Worm (Caenorhabditis elegans) whole organism, midembryonic: ENCODE data around the gene C10F3.7.

Experiments
- T22C8.4 ChIP-seq: fragments of 200-800 bp; sonication (Bioruptor generic); IDR thresholded peaks from 2 replicates; pipeline ENCODE4 v1.3.6; 2022; ENCODE audit warnings: missing genetic modification characterization, missing compliant biosample characterization
- cog-1 ChIP-seq: sonication (generic microtip); optimal IDR thresholded peaks from 2 replicates; lab custom pipeline; 2016; ENCODE audit warnings: missing genetic modification characterization, missing compliant biosample characterization
- flt-1 ChIP-seq: fragments of 200-800 bp; sonication (Bioruptor generic); IDR thresholded peaks from 2 replicates; pipeline ENCODE4 v1.3.6; 2022; ENCODE audit warnings: missing genetic modification characterization, missing compliant biosample characterization
- klf-2 ChIP-seq: fragments of 200-800 bp; sonication (Bioruptor generic); conservative IDR thresholded peaks from 2 replicates; pipeline ENCODE4 v1.3.6; 2022; ENCODE audit warnings: missing genetic modification reagents, missing genetic modification characterization, missing compliant biosample characterization
- med-1 ChIP-seq: sonication (generic microtip); optimal IDR thresholded peaks from 2 replicates; lab custom pipeline; 2017; ENCODE audit warnings: missing genetic modification characterization, mild to moderate bottlenecking, missing compliant biosample characterization, antibody characterized with exemption, missing genetic modification reagents; ENCODE audit not compliant: insufficient read depth
- ref-1 ChIP-seq: fragments of 200-800 bp; sonication (Bioruptor generic); conservative IDR thresholded peaks from 2 replicates; pipeline ENCODE4 v1.3.6; 2022; ENCODE audit warnings: missing genetic modification reagents, missing genetic modification characterization, missing compliant biosample characterization
- tab-1 ChIP-seq: fragments of 200-800 bp; sonication (Bioruptor generic); IDR thresholded peaks from 2 replicates; pipeline ENCODE4 v1.3.6; 2022; ENCODE audit warnings: missing genetic modification characterization, missing compliant biosample characterization
- ztf-23 ChIP-seq: fragments of 200-800 bp; sonication (Bioruptor generic); IDR thresholded peaks from 2 replicates; pipeline ENCODE4 v1.3.6; 2022; ENCODE audit warnings: missing genetic modification reagents, missing genetic modification characterization, missing compliant biosample characterization
- ztf-29 ChIP-seq: fragments of 200-800 bp; sonication (Bioruptor generic); IDR thresholded peaks from 2 replicates; pipeline ENCODE4 v1.3.6; 2022; ENCODE audit warnings: missing genetic modification reagents, missing genetic modification characterization, missing compliant biosample characterization

Gene C10F3.7

ce11 chrV:5983380-5983779 is 3.3 kb downstream of the C10F3.7 start, which contains the start of gene dhs-16:
Gene dhs-16, plus strand, starts transcription at chrV:5983745.
- TF ChIP-seq ref-1 (no peak), ztf-29 (no peak), flt-1 (GFP tag; lab: Robert Waterston, UW) (no peak), klf-2 (no peak), med-1 (GFP tag; lab: Kevin White, UChicago) (no peak), ztf-23 (no peak), T22C8.4 (GFP tag; lab: Robert Waterston, UW) (no peak), cog-1 (no peak), tab-1 (GFP tag; lab: Robert Waterston, UW) (no peak)

ce11 chrV:5982722-5983121 is 3.9 kb downstream of the C10F3.7 start:
- TF ChIP-seq med-1 (GFP tag; lab: Kevin White, UChicago) (no peak), ztf-29 (no peak), flt-1 (GFP tag; lab: Robert Waterston, UW) (no peak), klf-2 (no peak), tab-1 (GFP tag; lab: Robert Waterston, UW) (no peak), T22C8.4 (GFP tag; lab: Robert Waterston, UW) (no peak), ref-1 (no peak), cog-1 (no peak), ztf-23 (no peak)

- TF ChIP-seq ref-1 (no peak), flt-1 (GFP tag; lab: Robert Waterston, UW) (no peak), T22C8.4 (GFP tag; lab: Robert Waterston, UW) (no peak), ztf-29 (no peak), klf-2 (no peak), ztf-23 (no peak), cog-1 (no peak), med-1 (GFP tag; lab: Kevin White, UChicago) (no peak), tab-1 (GFP tag; lab: Robert Waterston, UW) (no peak)
Measured at ce11 chrV:5975724-5976123, 10.9 kb downstream of the C10F3.7 start, which contains the start of gene acy-2. Gene acy-2, plus strand, starts transcription at chrV:5976024.

- TF ChIP-seq T22C8.4 (GFP tag; lab: Robert Waterston, UW) (no peak), klf-2 (no peak), ref-1 (no peak), ztf-23 (no peak), flt-1 (GFP tag; lab: Robert Waterston, UW) (no peak)
Measured at ce11 chrV:5973713-5974112, 12.9 kb downstream of the C10F3.7 start.

- TF ChIP-seq T22C8.4 (GFP tag; lab: Robert Waterston, UW) (no peak), ztf-23 (no peak), med-1 (GFP tag; lab: Kevin White, UChicago) (no peak), flt-1 (GFP tag; lab: Robert Waterston, UW) (no peak), ref-1 (no peak), klf-2 (no peak), tab-1 (GFP tag; lab: Robert Waterston, UW) (no peak), ztf-29 (no peak), cog-1 (no peak)
Measured at ce11 chrV:5972582-5972981, 14.1 kb downstream of the C10F3.7 start.

ce11 chrV:5964658-5965178 is 21.9 kb downstream of the C10F3.7 start:
- TF ChIP-seq T22C8.4 (GFP tag; lab: Robert Waterston, UW) (no peak), med-1 (GFP tag; lab: Kevin White, UChicago) (no peak), ztf-29 (no peak), klf-2 (no peak), cog-1 (no peak)

ce11 chrV:5963696-5964095 is 23.0 kb downstream of the C10F3.7 start, which contains the start of gene pcm-1:
Gene pcm-1, minus strand, starts transcription at chrV:5963882.
- TF ChIP-seq tab-1 (GFP tag; lab: Robert Waterston, UW) (no peak), ztf-23 (no peak), T22C8.4 (GFP tag; lab: Robert Waterston, UW) (no peak), ztf-29 (no peak)

- TF ChIP-seq klf-2 (no peak), ref-1 (no peak), ztf-29 (no peak), T22C8.4 (GFP tag; lab: Robert Waterston, UW) (no peak), cog-1 (no peak), tab-1 (GFP tag; lab: Robert Waterston, UW) (no peak), med-1 (GFP tag; lab: Kevin White, UChicago) (no peak), ztf-23 (no peak), flt-1 (GFP tag; lab: Robert Waterston, UW) (no peak)
Measured at ce11 chrV:5963092-5963491, 23.6 kb downstream of the C10F3.7 start.

DNA sequence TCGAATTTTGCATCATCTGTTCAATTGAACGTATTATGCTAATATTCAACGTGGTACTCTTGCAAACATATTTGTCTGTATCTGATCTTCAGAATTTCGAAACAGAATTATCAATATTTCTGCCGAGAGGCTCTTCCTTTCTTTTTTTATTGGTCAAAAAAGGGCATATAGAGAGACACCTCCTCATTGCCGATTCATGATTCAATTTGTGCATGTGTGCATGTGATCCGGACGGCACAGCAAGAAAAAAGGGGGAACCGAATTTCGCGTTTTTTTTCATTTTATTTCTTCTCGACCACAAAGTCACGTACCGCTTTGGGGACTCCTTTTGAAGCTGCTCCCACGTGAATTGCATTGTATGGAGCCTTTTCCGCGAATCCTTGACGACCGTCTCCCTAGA is 25.1 kb downstream of the C10F3.7 start, which contains the start of gene mcp-1:
Gene mcp-1 (plus strand): TSS at position 292 of the 400 bp plus-strand sequence.
- TF ChIP-seq ztf-23 = no peak
- TF ChIP-seq med-1 (GFP tag; lab: Kevin White, UChicago) = no peak
- TF ChIP-seq ref-1 = no peak
- no peak for TF ChIP-seq T22C8.4 (GFP tag; lab: Robert Waterston, UW)
- no peak for TF ChIP-seq ztf-29
- no peak for TF ChIP-seq tab-1 (GFP tag; lab: Robert Waterston, UW)
- TF ChIP-seq klf-2 = no peak
- TF ChIP-seq flt-1 (GFP tag; lab: Robert Waterston, UW) = no peak
- TF ChIP-seq cog-1 = no peak

- TF ChIP-seq ztf-23 = no peak
- no peak for TF ChIP-seq cog-1
- TF ChIP-seq flt-1 (GFP tag; lab: Robert Waterston, UW) = no peak
- TF ChIP-seq med-1 (GFP tag; lab: Kevin White, UChicago) = no peak
- TF ChIP-seq ztf-29 = no peak
- no peak for TF ChIP-seq T22C8.4 (GFP tag; lab: Robert Waterston, UW)
- TF ChIP-seq tab-1 (GFP tag; lab: Robert Waterston, UW) = no peak
- TF ChIP-seq klf-2 = no peak
- no peak for TF ChIP-seq ref-1
Measured at ce11 chrV:5955627-5956026, 31.0 kb downstream of the C10F3.7 start.

- TF ChIP-seq ref-1 = no peak
- TF ChIP-seq tab-1 (GFP tag; lab: Robert Waterston, UW) = no peak
- TF ChIP-seq flt-1 (GFP tag; lab: Robert Waterston, UW) = no peak
- no peak for TF ChIP-seq klf-2
- TF ChIP-seq cog-1 = no peak
- TF ChIP-seq med-1 (GFP tag; lab: Kevin White, UChicago) = no peak
- TF ChIP-seq ztf-29 = no peak
- TF ChIP-seq ztf-23 = no peak
- TF ChIP-seq T22C8.4 (GFP tag; lab: Robert Waterston, UW) = no peak
Measured at ce11 chrV:5954747-5955146, 31.9 kb downstream of the C10F3.7 start, which contains the start of gene M03F8.6. Gene M03F8.6, minus strand, starts transcription at chrV:5954847.
